Worm (Caenorhabditis elegans) whole organism, L3 larva: ENCODE measurements around the gene srsx-39.
"Not testable (repeated sequence)": the region's sequence is repeated elsewhere in the genome, so short reads cannot be mapped to it uniquely, and the experiment has no call there.

Experiments used
- R02D3.7 ChIP-seq: fragments of 150-350 bp; optimal IDR thresholded peaks from 2 replicates; lab custom pipeline; 2014; ENCODE audit warnings: missing biosample characterization, missing genetic modification characterization
- ZK546.5 ChIP-seq: sonication (generic microtip); optimal IDR thresholded peaks from 2 replicates; lab custom pipeline; 2017; ENCODE audit warnings: missing biosample characterization, missing genetic modification characterization
- ceh-16 ChIP-seq: sonication (generic microtip); optimal IDR thresholded peaks from 2 replicates; lab custom pipeline; 2017; ENCODE audit warnings: missing biosample characterization, missing genetic modification characterization
- ceh-82 ChIP-seq: fragments of 150-350 bp; optimal IDR thresholded peaks from 2 replicates; lab custom pipeline; 2014; ENCODE audit warnings: missing biosample characterization, missing genetic modification characterization
- egl-27 ChIP-seq: sonication (generic microtip); optimal IDR thresholded peaks from 4 replicates; lab custom pipeline; 2017; ENCODE audit warnings: missing biosample characterization, missing genetic modification reagents, missing genetic modification characterization
- egl-5 ChIP-seq: fragments of 150-350 bp; optimal IDR thresholded peaks from 2 replicates; lab custom pipeline; 2017; ENCODE audit warnings: missing biosample characterization, missing genetic modification reagents, missing genetic modification characterization, inconsistent platforms
- elt-1 ChIP-seq: fragments of 150-350 bp; optimal IDR thresholded peaks from 2 replicates; lab custom pipeline; 2014; ENCODE audit warnings: missing biosample characterization, missing genetic modification characterization
- elt-2 ChIP-seq: sonication (generic microtip); optimal IDR thresholded peaks from 2 replicates; lab custom pipeline; 2016; ENCODE audit warnings: missing genetic modification reagents, mild to moderate bottlenecking, missing genetic modification characterization, missing compliant biosample characterization
- eor-1 ChIP-seq, 2 experiments: fragments of 150-350 bp; optimal IDR thresholded peaks; 2 replicates each; lab custom pipeline; 2014 to 2018; ENCODE audit warnings: missing biosample characterization in 2 of 2, missing genetic modification characterization in 2 of 2
- fkh-10 ChIP-seq: sonication (generic microtip); optimal IDR thresholded peaks from 2 replicates; lab custom pipeline; 2017; ENCODE audit warnings: missing biosample characterization, missing genetic modification reagents, missing genetic modification characterization
- fkh-2 ChIP-seq: fragments of 150-350 bp; optimal IDR thresholded peaks from 2 replicates; lab custom pipeline; 2014; ENCODE audit warnings: missing biosample characterization, missing genetic modification reagents, missing genetic modification characterization
- fos-1 ChIP-seq: fragments of 150-350 bp; optimal IDR thresholded peaks from 2 replicates; lab custom pipeline; 2014; ENCODE audit warnings: missing biosample characterization, missing genetic modification characterization
- hmg-11 ChIP-seq: sonication (generic microtip); optimal IDR thresholded peaks from 2 replicates; lab custom pipeline; 2016; ENCODE audit warnings: missing genetic modification characterization, missing compliant biosample characterization
- lin-15B ChIP-seq: fragments of 150-350 bp; optimal IDR thresholded peaks from 2 replicates; lab custom pipeline; 2014; ENCODE audit warnings: missing biosample characterization, missing genetic modification characterization
- lin-39 ChIP-seq: fragments of 150-350 bp; optimal IDR thresholded peaks from 2 replicates; lab custom pipeline; 2018; ENCODE audit warnings: missing biosample characterization, missing genetic modification reagents, missing genetic modification characterization
- lsy-12 ChIP-seq: sonication (generic microtip); optimal IDR thresholded peaks from 2 replicates; lab custom pipeline; 2016; ENCODE audit warnings: mild to moderate bottlenecking, missing genetic modification characterization, missing compliant biosample characterization
- nhr-23 ChIP-seq: fragments of 150-350 bp; optimal IDR thresholded peaks from 2 replicates; lab custom pipeline; 2014; ENCODE audit warnings: missing biosample characterization, missing genetic modification reagents, missing genetic modification characterization
- nhr-237 ChIP-seq: fragments of 150-350 bp; optimal IDR thresholded peaks from 2 replicates; lab custom pipeline; 2014; ENCODE audit warnings: missing biosample characterization, missing genetic modification characterization
- nhr-25 ChIP-seq: sonication (generic microtip); optimal IDR thresholded peaks from 2 replicates; lab custom pipeline; 2017; ENCODE audit warnings: missing biosample characterization, missing genetic modification characterization
- nhr-28 ChIP-seq: fragments of 150-350 bp; optimal IDR thresholded peaks from 2 replicates; lab custom pipeline; 2014; ENCODE audit warnings: missing biosample characterization, missing genetic modification characterization
- nhr-43 ChIP-seq: sonication (generic microtip); optimal IDR thresholded peaks from 2 replicates; lab custom pipeline; 2016; ENCODE audit warnings: mild to moderate bottlenecking, missing genetic modification characterization, missing compliant biosample characterization; ENCODE audit not compliant: poor library complexity, severe bottlenecking
- nhr-67 ChIP-seq: fragments of 150-350 bp; optimal IDR thresholded peaks from 2 replicates; lab custom pipeline; 2014; ENCODE audit warnings: missing biosample characterization, missing genetic modification characterization
- nhr-76 ChIP-seq: fragments of 150-350 bp; sonication (generic microtip); optimal IDR thresholded peaks from 5 replicates; lab custom pipeline; 2014; ENCODE audit warnings: missing biosample characterization, missing genetic modification characterization
- nhr-77 ChIP-seq: fragments of 150-350 bp; optimal IDR thresholded peaks from 2 replicates; lab custom pipeline; 2014; ENCODE audit warnings: missing biosample characterization, missing genetic modification characterization
- pha-4 ChIP-seq: fragments of 150-350 bp; optimal IDR thresholded peaks from 2 replicates; lab custom pipeline; 2014; ENCODE audit warnings: missing biosample characterization, missing genetic modification reagents, missing genetic modification characterization
- pqm-1 ChIP-seq: fragments of 150-350 bp; optimal IDR thresholded peaks from 2 replicates; lab custom pipeline; 2017; ENCODE audit warnings: missing biosample characterization, missing genetic modification characterization, inconsistent platforms
- sea-2 ChIP-seq: fragments of 150-350 bp; sonication (generic microtip); optimal IDR thresholded peaks from 4 replicates; lab custom pipeline; 2014; ENCODE audit warnings: missing biosample characterization, missing genetic modification reagents, missing genetic modification characterization
- skn-1 ChIP-seq: fragments of 150-350 bp; optimal IDR thresholded peaks from 2 replicates; lab custom pipeline; 2014; ENCODE audit warnings: missing biosample characterization, missing genetic modification characterization
- tbx-2 ChIP-seq: sonication (generic microtip); optimal IDR thresholded peaks from 2 replicates; lab custom pipeline; 2016; ENCODE audit warnings: mild to moderate bottlenecking, missing genetic modification characterization, missing compliant biosample characterization
- unc-39 ChIP-seq: sonication (generic microtip); optimal IDR thresholded peaks from 4 replicates; lab custom pipeline; 2017; ENCODE audit warnings: missing biosample characterization, missing genetic modification characterization
- unc-62 ChIP-seq: fragments of 150-350 bp; sonication (generic microtip); optimal IDR thresholded peaks from 4 replicates; lab custom pipeline; 2014; ENCODE audit warnings: missing biosample characterization, missing genetic modification reagents, missing genetic modification characterization
- zag-1 ChIP-seq: fragments of 150-350 bp; optimal IDR thresholded peaks from 2 replicates; lab custom pipeline; 2014; ENCODE audit warnings: missing biosample characterization, missing genetic modification characterization
- ztf-11 ChIP-seq: fragments of 150-350 bp; optimal IDR thresholded peaks from 2 replicates; lab custom pipeline; 2014; ENCODE audit warnings: missing biosample characterization, missing genetic modification characterization

The srsx-39 gene

DNA sequence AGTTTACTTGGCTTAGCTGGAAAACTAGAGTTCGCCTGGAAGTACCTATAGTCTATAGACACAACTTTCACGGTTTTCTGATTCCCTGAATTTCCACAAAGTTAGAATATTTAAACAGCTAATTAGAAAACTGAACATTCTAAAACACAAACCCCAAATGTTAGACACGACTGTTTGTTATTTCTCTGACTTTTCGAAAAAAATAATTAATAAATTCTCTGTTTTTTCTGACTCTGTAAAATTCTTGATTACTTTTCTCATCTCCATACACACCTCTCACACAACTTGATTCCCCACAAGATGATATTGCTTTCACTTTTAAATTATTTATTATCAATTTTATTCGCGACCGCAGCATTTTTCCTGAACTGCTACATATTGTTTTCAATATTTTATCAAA is 3.0 kb downstream of the srsx-39 start, which contains the start of gene srbc-75:
srbc-75 (plus strand) TSS at position 301 of the 400 bp plus-strand sequence.
- TF ChIP-seq nhr-23 (tag; lab: Kevin White, UChicago): no peak
- TF ChIP-seq nhr-76 (tag; lab: Kevin White, UChicago): no peak
- no peak for TF ChIP-seq nhr-77 (tag; lab: Kevin White, UChicago)
- TF ChIP-seq elt-2 (tag; lab: Kevin White, UChicago): no peak
- TF ChIP-seq unc-62 (GFP tag; lab: Kevin White, UChicago): no peak
- TF ChIP-seq nhr-43: no peak
- TF ChIP-seq skn-1 (tag; lab: Kevin White, UChicago): no peak
- TF ChIP-seq fkh-10 (GFP tag; lab: Kevin White, UChicago): no peak
- no peak for TF ChIP-seq lin-39 (tag; lab: Kevin White, UChicago)

- TF ChIP-seq ztf-11 (tag; lab: Kevin White, UChicago): no peak
These were observed 4.5 kb downstream of the srsx-39 start, which contains the start of gene srbc-76 for ce11 chrV:15252082-15252481. Gene srbc-76, plus strand, starts transcription at chrV:15252382.

DNA sequence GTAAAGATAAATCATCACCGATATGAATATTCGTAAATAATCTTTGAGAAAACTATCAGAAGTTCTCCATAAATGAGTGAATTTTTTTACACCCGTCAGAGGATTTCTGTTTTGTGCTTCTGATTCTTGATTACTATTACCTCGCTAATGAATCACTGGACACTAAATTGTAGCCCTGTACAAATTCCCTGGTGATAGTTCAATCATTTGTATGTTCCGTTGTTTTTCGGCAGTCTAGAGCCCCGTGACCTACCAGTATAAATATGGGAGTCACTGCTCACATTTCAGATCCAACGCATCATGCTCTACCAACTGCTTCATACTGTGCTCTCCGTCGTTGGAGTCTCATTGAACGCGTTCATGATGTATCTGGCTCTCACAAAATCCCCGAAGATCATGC is 6.3 kb downstream of the srsx-39 start, which contains the start of gene srd-28:
srd-28 (plus strand) TSS at position 301 of the 400 bp plus-strand sequence.
- TF ChIP-seq nhr-67; sea-2; lin-15B (tag; lab: Kevin White, UChicago): not testable (repeated sequence)
- TF ChIP-seq, all 47 proteins: peak for 0; not testable (repeated sequence) for 47

DNA sequence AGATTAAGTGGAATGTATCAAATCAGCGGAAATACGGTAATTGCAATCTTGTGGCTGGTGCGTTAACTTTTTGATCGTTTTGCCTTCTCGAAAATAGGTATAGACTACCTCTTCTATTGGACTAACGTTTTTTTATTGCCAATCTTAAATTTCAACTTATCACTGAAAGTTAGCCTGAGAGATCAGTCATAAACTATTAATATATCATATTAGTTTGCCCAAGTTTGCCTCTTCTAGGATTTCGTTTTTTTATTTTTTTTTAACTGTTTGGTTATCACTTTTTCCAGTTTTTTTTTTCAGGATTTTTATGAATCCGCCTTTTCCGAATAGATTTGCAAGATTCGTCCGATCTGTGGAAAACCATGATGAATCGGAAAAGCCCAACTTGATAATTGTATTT is 12.1 kb downstream of the srsx-39 start, which contains the start of gene kin-30:
kin-30 (plus strand) TSS at position 301 of the 400 bp plus-strand sequence.
- TF ChIP-seq nhr-77 (tag; lab: Kevin White, UChicago) (no peak), fkh-10 (GFP tag; lab: Kevin White, UChicago) (no peak), nhr-67 (no peak), nhr-43 (no peak), zag-1 (tag; lab: Kevin White, UChicago) (no peak), sea-2 (no peak), elt-1 (tag; lab: Kevin White, UChicago) (no peak), pha-4 (tag; lab: Kevin White, UChicago) (no peak), ZK546.5 (tag; lab: Kevin White, UChicago) (no peak), eor-1 (tag; optimal IDR thresholded peaks at IDR 0.05; lab: Kevin White, UChicago) (no peak), nhr-25 (tag; lab: Kevin White, UChicago) (no peak), unc-62 (GFP tag; lab: Kevin White, UChicago) (no peak), nhr-237 (tag; lab: Kevin White, UChicago) (no peak), unc-39 (tag; lab: Kevin White, UChicago) (no peak), ztf-11 (tag; lab: Kevin White, UChicago) (no peak), nhr-76 (tag; lab: Kevin White, UChicago) (no peak)

DNA sequence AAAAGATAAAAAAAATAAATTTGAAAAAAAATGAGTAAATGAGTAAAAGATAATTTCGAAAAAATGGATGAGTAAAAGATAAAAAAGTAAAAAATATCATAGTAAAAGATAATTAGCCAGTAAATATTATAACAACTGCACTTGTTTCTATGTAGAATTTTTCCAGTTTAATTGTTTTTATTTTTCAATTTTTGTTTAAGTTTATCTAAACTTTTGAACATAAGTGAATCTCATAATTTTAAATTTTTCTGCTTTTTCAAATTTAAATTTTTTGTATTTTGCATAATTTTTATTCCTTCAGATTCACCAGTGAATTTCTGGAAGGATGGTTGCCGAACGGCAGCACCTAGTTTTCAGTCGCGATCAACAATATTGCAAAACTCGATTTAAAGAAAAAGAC is 15.3 kb downstream of the srsx-39 start, which contains the start of gene chil-12:
chil-12 (plus strand) TSS at position 301 of the 400 bp plus-strand sequence.
- no peak for TF ChIP-seq lin-39 (tag; lab: Kevin White, UChicago)
- TF ChIP-seq fkh-2 (tag; lab: Kevin White, UChicago): no peak
- TF ChIP-seq ceh-82 (tag; lab: Kevin White, UChicago): no peak
- TF ChIP-seq pqm-1: no peak
- no peak for TF ChIP-seq nhr-237 (tag; lab: Kevin White, UChicago)
- no peak for TF ChIP-seq nhr-77 (tag; lab: Kevin White, UChicago)
- TF ChIP-seq tbx-2 (tag; lab: Kevin White, UChicago): no peak
- TF ChIP-seq nhr-28 (tag; lab: Kevin White, UChicago): no peak
- TF ChIP-seq hmg-11 (tag; lab: Kevin White, UChicago): no peak
- no peak for TF ChIP-seq ceh-16 (tag; lab: Kevin White, UChicago)
- TF ChIP-seq unc-62 (GFP tag; lab: Kevin White, UChicago): no peak
- no peak for TF ChIP-seq R02D3.7
- no peak for TF ChIP-seq fos-1
- no peak for TF ChIP-seq eor-1 (tag; optimal IDR thresholded peaks at IDR 0.05; lab: Kevin White, UChicago)
- TF ChIP-seq egl-27 (tag; lab: Kevin White, UChicago): no peak
- no peak for TF ChIP-seq nhr-67
- TF ChIP-seq lsy-12: no peak
- no peak for TF ChIP-seq egl-5 (tag; lab: Kevin White, UChicago)
